Fruit fly (Drosophila melanogaster) whole organism, embryonic: ENCODE measurements around the gene DPCoAC.

Experiments
- ATbp ChIP-seq: fragments of 200-800 bp; sonication (Bioruptor generic); optimal IDR thresholded peaks from 2 replicates; lab custom pipeline; 2017; ENCODE audit warnings: missing biosample characterization, mild to moderate bottlenecking, missing genetic modification characterization, missing genetic modification reagents
- Bteb2 ChIP-seq: fragments of 200-800 bp; sonication (Bioruptor generic); optimal IDR thresholded peaks from 2 replicates; lab custom pipeline; 2016; ENCODE audit warnings: missing biosample characterization, missing genetic modification characterization
- CG1024 ChIP-seq: fragments of 200-800 bp; sonication (Bioruptor generic); IDR thresholded peaks from 2 replicates; pipeline ENCODE4 v1.3.6; 2022; ENCODE audit warnings: missing biosample characterization, missing genetic modification characterization
- CG14014 ChIP-seq: fragments of 200-800 bp; sonication (Bioruptor generic); IDR thresholded peaks from 2 replicates; pipeline ENCODE4 v1.3.6; 2022; ENCODE audit warnings: missing biosample characterization, missing genetic modification characterization
- CG15073 ChIP-seq: fragments of 200-800 bp; sonication (Bioruptor generic); optimal IDR thresholded peaks from 2 replicates; lab custom pipeline; 2016; ENCODE audit warnings: missing biosample characterization, missing genetic modification characterization
- CG15514 ChIP-seq: fragments of 200-800 bp; sonication (Bioruptor generic); optimal IDR thresholded peaks from 3 replicates; lab custom pipeline; 2017; ENCODE audit warnings: missing biosample characterization, missing genetic modification characterization, mild to moderate bottlenecking, moderate library complexity, missing genetic modification reagents
- CG1603 ChIP-seq: fragments of 200-800 bp; sonication (Bioruptor generic); optimal IDR thresholded peaks from 2 replicates; lab custom pipeline; 2019; ENCODE audit warnings: missing biosample characterization, mild to moderate bottlenecking, missing genetic modification characterization, moderate library complexity
- CG17829 ChIP-seq: fragments of 200-800 bp; optimal IDR thresholded peaks from 2 replicates; lab custom pipeline; 2019; ENCODE audit warnings: missing biosample characterization, mild to moderate bottlenecking, missing genetic modification characterization, moderate library complexity
- CG2712 ChIP-seq: fragments of 200-800 bp; optimal IDR thresholded peaks from 3 replicates; lab custom pipeline; 2019; ENCODE audit warnings: missing biosample characterization, mild to moderate bottlenecking, missing genetic modification characterization, moderate library complexity
- CG2889 ChIP-seq: fragments of 200-800 bp; sonication (Bioruptor generic); IDR thresholded peaks from 3 replicates; pipeline ENCODE4 v1.3.6; 2022; ENCODE audit warnings: missing biosample characterization, missing genetic modification characterization
- CG30020 ChIP-seq: fragments of 200-800 bp; optimal IDR thresholded peaks from 2 replicates; lab custom pipeline; 2019; ENCODE audit warnings: missing biosample characterization, mild to moderate bottlenecking, missing genetic modification characterization, moderate library complexity
- CG3065 ChIP-seq: fragments of 200-800 bp; sonication (Bioruptor generic); optimal IDR thresholded peaks from 2 replicates; lab custom pipeline; 2016; ENCODE audit warnings: missing biosample characterization, missing genetic modification characterization
- CG34224 ChIP-seq: fragments of 200-800 bp; sonication (Bioruptor generic); IDR thresholded peaks from 3 replicates; pipeline ENCODE4 v1.3.6; 2022; ENCODE audit warnings: missing biosample characterization, missing genetic modification characterization; ENCODE audit not compliant: partially characterized antibody
- CG4820 ChIP-seq: fragments of 200-800 bp; sonication (Bioruptor generic); optimal IDR thresholded peaks from 3 replicates; lab custom pipeline; 2016; ENCODE audit warnings: missing biosample characterization, missing genetic modification characterization
- CG7745 ChIP-seq: fragments of 200-800 bp; sonication (Bioruptor generic); optimal IDR thresholded peaks from 2 replicates; lab custom pipeline; 2018; ENCODE audit warnings: missing biosample characterization, mild to moderate bottlenecking, missing genetic modification characterization, moderate library complexity
- CG7839 ChIP-seq: fragments of 200-800 bp; sonication (Bioruptor generic); optimal IDR thresholded peaks from 3 replicates; lab custom pipeline; 2018; ENCODE audit warnings: missing biosample characterization, mild to moderate bottlenecking, missing genetic modification characterization, moderate library complexity
- CG9437 ChIP-seq: fragments of 200-800 bp; sonication (Bioruptor generic); optimal IDR thresholded peaks from 2 replicates; lab custom pipeline; 2018; ENCODE audit warnings: missing biosample characterization, mild to moderate bottlenecking, missing genetic modification characterization
- Dll ChIP-seq: fragments of 200-800 bp; sonication (Bioruptor generic); IDR thresholded peaks from 4 replicates; pipeline ENCODE4 v1.3.6; 2022; ENCODE audit warnings: missing biosample characterization, missing genetic modification characterization; ENCODE audit not compliant: partially characterized antibody
- ERR ChIP-seq: fragments of 200-800 bp; sonication (Bioruptor generic); optimal IDR thresholded peaks from 2 replicates; lab custom pipeline; 2016; ENCODE audit warnings: missing biosample characterization, missing genetic modification characterization
- Mes4 ChIP-seq: fragments of 200-800 bp; sonication (Bioruptor generic); optimal IDR thresholded peaks from 2 replicates; lab custom pipeline; 2016; ENCODE audit warnings: missing biosample characterization, missing genetic modification characterization
- Poxn ChIP-seq: fragments of 200-800 bp; sonication (Bioruptor generic); IDR thresholded peaks from 2 replicates; pipeline ENCODE4 v1.3.6; 2022; ENCODE audit warnings: missing biosample characterization, missing genetic modification characterization
- Scr ChIP-seq: fragments of 200-800 bp; sonication (Bioruptor generic); IDR thresholded peaks from 2 replicates; pipeline ENCODE4 v1.3.6; 2022; ENCODE audit warnings: missing biosample characterization, missing genetic modification characterization; ENCODE audit not compliant: partially characterized antibody
- Usf ChIP-seq: fragments of 200-800 bp; sonication (Bioruptor generic); optimal IDR thresholded peaks from 2 replicates; lab custom pipeline; 2017; ENCODE audit warnings: missing genotype, missing biosample characterization, missing genetic modification characterization
- Xbp1 ChIP-seq: fragments of 200-800 bp; sonication (Bioruptor generic); optimal IDR thresholded peaks from 3 replicates; lab custom pipeline; 2016; ENCODE audit warnings: missing biosample characterization, mild to moderate bottlenecking, missing genetic modification characterization
- ac ChIP-seq: fragments of 200-800 bp; sonication (Bioruptor generic); optimal IDR thresholded peaks from 3 replicates; lab custom pipeline; 2017; ENCODE audit warnings: missing biosample characterization, mild to moderate bottlenecking, missing genetic modification characterization
- aop ChIP-seq: fragments of 200-800 bp; sonication (Bioruptor generic); IDR thresholded peaks from 2 replicates; pipeline ENCODE4 v1.3.6; 2022; ENCODE audit warnings: missing biosample characterization, missing genetic modification characterization
- ato ChIP-seq: fragments of 200-800 bp; sonication (Bioruptor generic); IDR thresholded peaks from 2 replicates; pipeline ENCODE4 v1.3.6; 2022; ENCODE audit warnings: missing biosample characterization, missing genetic modification characterization; ENCODE audit not compliant: partially characterized antibody
- bab2 ChIP-seq: fragments of 200-800 bp; sonication (Bioruptor generic); optimal IDR thresholded peaks from 2 replicates; lab custom pipeline; 2016; ENCODE audit warnings: missing biosample characterization, missing genetic modification characterization
- caup ChIP-seq: fragments of 200-800 bp; sonication (Bioruptor generic); optimal IDR thresholded peaks from 3 replicates; lab custom pipeline; 2017; ENCODE audit warnings: missing biosample characterization, mild to moderate bottlenecking, missing genetic modification characterization, moderate library complexity; ENCODE audit not compliant: severe bottlenecking
- da ChIP-seq: fragments of 200-800 bp; sonication (Bioruptor generic); optimal IDR thresholded peaks from 2 replicates; lab custom pipeline; 2016; ENCODE audit warnings: missing biosample characterization, missing genetic modification characterization
- danr ChIP-seq: fragments of 200-800 bp; sonication (Bioruptor generic); IDR thresholded peaks from 2 replicates; pipeline ENCODE4 v1.3.6; 2022; ENCODE audit warnings: missing biosample characterization, missing genetic modification characterization
- dmrt99B ChIP-seq: fragments of 200-800 bp; sonication (Bioruptor generic); optimal IDR thresholded peaks from 2 replicates; lab custom pipeline; 2018; ENCODE audit warnings: missing biosample characterization, mild to moderate bottlenecking, missing genetic modification characterization, moderate library complexity
- ems ChIP-seq: fragments of 200-800 bp; sonication (Bioruptor generic); optimal IDR thresholded peaks from 3 replicates; lab custom pipeline; 2016; ENCODE audit warnings: missing biosample characterization, missing genetic modification characterization
- fd96Cb ChIP-seq: fragments of 200-800 bp; sonication (Bioruptor generic); optimal IDR thresholded peaks from 2 replicates; lab custom pipeline; 2018; ENCODE audit warnings: missing biosample characterization, mild to moderate bottlenecking, missing genetic modification characterization, moderate library complexity
- h ChIP-seq: fragments of >200 bp; optimal IDR thresholded peaks from 2 replicates; lab custom pipeline; 2017
- ham ChIP-seq: fragments of 200-800 bp; sonication (Bioruptor generic); IDR thresholded peaks from 2 replicates; pipeline ENCODE4 v1.3.6; 2022; ENCODE audit warnings: missing biosample characterization, missing genetic modification characterization
- hbn ChIP-seq: fragments of 200-800 bp; sonication (Bioruptor generic); IDR thresholded peaks from 2 replicates; pipeline ENCODE4 v1.3.6; 2022; ENCODE audit warnings: missing biosample characterization, missing genetic modification characterization; ENCODE audit not compliant: partially characterized antibody
- klu ChIP-seq: fragments of 200-800 bp; sonication (Bioruptor generic); IDR thresholded peaks from 2 replicates; pipeline ENCODE4 v1.3.6; 2022; ENCODE audit warnings: missing biosample characterization, missing genetic modification characterization
- lov ChIP-seq, 2 experiments: fragments of 200-800 bp in 1 of 2; fragments of >200 bp in 1 of 2; sonication (Bioruptor generic) in 1 of 2; IDR thresholded peaks in 1 of 2; optimal IDR thresholded peaks in 1 of 2; 2 replicates in 1 of 2; 3 replicates in 1 of 2; pipeline versions ENCODE4 v1.3.6 to Lab custom; 2017 to 2022; ENCODE audit warnings: missing biosample characterization in 1 of 2, missing genetic modification characterization in 1 of 2
- nmo ChIP-seq: fragments of 200-800 bp; sonication (Bioruptor generic); optimal IDR thresholded peaks from 2 replicates; lab custom pipeline; 2018; ENCODE audit warnings: missing biosample characterization, mild to moderate bottlenecking, missing genetic modification characterization, moderate library complexity
- nom ChIP-seq: fragments of 200-800 bp; sonication (Bioruptor generic); optimal IDR thresholded peaks from 2 replicates; lab custom pipeline; 2017; ENCODE audit warnings: missing biosample characterization, missing genetic modification characterization, mild to moderate bottlenecking, moderate library complexity, missing genetic modification reagents
- p53 ChIP-seq: fragments of 200-800 bp; sonication (Bioruptor generic); optimal IDR thresholded peaks from 2 replicates; lab custom pipeline; 2016; ENCODE audit warnings: missing biosample characterization, missing genetic modification characterization
- salm ChIP-seq: fragments of 200-800 bp; sonication (Bioruptor generic); optimal IDR thresholded peaks from 2 replicates; lab custom pipeline; 2018; ENCODE audit warnings: missing biosample characterization, mild to moderate bottlenecking, missing genetic modification characterization
- stc ChIP-seq: fragments of 200-800 bp; sonication (Bioruptor generic); IDR thresholded peaks from 2 replicates; pipeline ENCODE4 v1.3.6; 2022; ENCODE audit warnings: missing biosample characterization, missing genetic modification characterization
- trem ChIP-seq: fragments of 200-800 bp; optimal IDR thresholded peaks from 3 replicates; lab custom pipeline; 2019; ENCODE audit warnings: missing biosample characterization, mild to moderate bottlenecking, missing genetic modification characterization, moderate library complexity
- tup ChIP-seq: fragments of 200-800 bp; sonication (Bioruptor generic); optimal IDR thresholded peaks from 2 replicates; lab custom pipeline; 2016; ENCODE audit warnings: missing biosample characterization, mild to moderate bottlenecking, missing genetic modification characterization, moderate library complexity
- z ChIP-seq: fragments of 200-800 bp; sonication (Bioruptor generic); IDR thresholded peaks from 3 replicates; pipeline ENCODE4 v1.3.6; 2022; ENCODE audit warnings: missing biosample characterization, missing genetic modification characterization
- zf30C ChIP-seq: fragments of 200-800 bp; sonication (Bioruptor generic); optimal IDR thresholded peaks from 3 replicates; lab custom pipeline; 2018; ENCODE audit warnings: missing biosample characterization, mild to moderate bottlenecking, missing genetic modification characterization

The DPCoAC gene

dm6 chr3R:20557415-20558105, at the start of gene DPCoAC, which contains the start of gene CG5180 (continued):
- TF ChIP-seq zf30C (GFP tag; lab: Kevin White, UChicago): peak; percentile 7
- TF ChIP-seq h (lab: Kevin White, UChicago): no peak
- no peak for TF ChIP-seq z (GFP tag; lab: Robert Waterston, UW)
- TF ChIP-seq CG34224: peak; percentile 50
- peak; percentile 32 for TF ChIP-seq fd96Cb (tag; lab: Kevin White, UChicago)
- no peak for TF ChIP-seq Dll (GFP tag; lab: Robert Waterston, UW)
- peak; percentile 87 for TF ChIP-seq klu (GFP tag; lab: Robert Waterston, UW)
- no peak for TF ChIP-seq lov (optimal IDR thresholded peaks at IDR 0.05; lab: Kevin White, UChicago)
- no peak for TF ChIP-seq lov (GFP tag; IDR thresholded peaks at IDR 0.05; lab: Robert Waterston, UW)
- TF ChIP-seq CG1603: peak; percentile 89
- peak; percentile 51 for TF ChIP-seq bab2 (GFP tag; lab: Kevin White, UChicago)
- peak; percentile 93 for TF ChIP-seq CG15514 (GFP tag; lab: Kevin White, UChicago)
- TF ChIP-seq ac (GFP tag; lab: Kevin White, UChicago): no peak
- peak; percentile 59 for TF ChIP-seq CG9437 (GFP tag; lab: Kevin White, UChicago)
- peak; percentile 71 for TF ChIP-seq CG2889 (GFP tag; lab: Robert Waterston, UW)
- peak; percentile 81 for TF ChIP-seq Xbp1 (GFP tag; lab: Kevin White, UChicago)
- TF ChIP-seq nmo: peak; percentile 51
- no peak for TF ChIP-seq aop (GFP tag; lab: Robert Waterston, UW)
- peak; percentile 8 for TF ChIP-seq CG4820 (GFP tag; lab: Kevin White, UChicago)
- no peak for TF ChIP-seq salm
- peak; percentile 50 for TF ChIP-seq CG17829 (tag; lab: Kevin White, UChicago)
- TF ChIP-seq danr (GFP tag; lab: Robert Waterston, UW): 0 out of 2 replicates have a peak, but pooled peaks have one; percentile 33
- TF ChIP-seq CG3065 (GFP tag; lab: Kevin White, UChicago): peak; percentile 35
- TF ChIP-seq trem: peak; percentile 37
- peak; percentile 33 for TF ChIP-seq ems (GFP tag; lab: Kevin White, UChicago)
- TF ChIP-seq ham (GFP tag; lab: Robert Waterston, UW): peak; percentile 35; the same call in 1 of the 2 replicates
- TF ChIP-seq caup (GFP tag; lab: Kevin White, UChicago): peak; percentile 66
- peak; percentile 6 for TF ChIP-seq p53 (GFP tag; lab: Kevin White, UChicago)
- peak; percentile 78 for TF ChIP-seq CG14014 (GFP tag; lab: Robert Waterston, UW)
- peak; percentile 60; the same call in 1 of the 2 replicates for TF ChIP-seq ato (GFP tag; lab: Robert Waterston, UW)
- peak; percentile 14 for TF ChIP-seq Mes4 (GFP tag; lab: Kevin White, UChicago)
- TF ChIP-seq CG7839: peak; percentile 62
- peak; percentile 39 for TF ChIP-seq Usf (GFP tag; lab: Kevin White, UChicago)
- TF ChIP-seq ATbp (GFP tag; lab: Kevin White, UChicago): no peak
- TF ChIP-seq Scr (GFP tag; lab: Robert Waterston, UW): peak; percentile 40
- peak; percentile 38; the same call in 1 of the 2 replicates for TF ChIP-seq stc (GFP tag; lab: Robert Waterston, UW)
- peak; percentile 58; the same call in 1 of the 2 replicates for TF ChIP-seq CG1024 (GFP tag; lab: Robert Waterston, UW)
- peak; percentile 43 for TF ChIP-seq CG2712 (tag; lab: Kevin White, UChicago)
- no peak for TF ChIP-seq CG7745 (tag; lab: Kevin White, UChicago)
- peak; percentile 52 for TF ChIP-seq dmrt99B (tag; lab: Kevin White, UChicago)
- TF ChIP-seq CG30020 (tag; lab: Kevin White, UChicago): peak; percentile 32
- TF ChIP-seq hbn: peak; percentile 49
- TF ChIP-seq ERR (GFP tag; lab: Kevin White, UChicago): peak; percentile 52
- TF ChIP-seq CG15073 (GFP tag; lab: Kevin White, UChicago): peak; percentile 7
- TF ChIP-seq Poxn (GFP tag; lab: Robert Waterston, UW): no peak
- peak; percentile 37 for TF ChIP-seq Bteb2 (GFP tag; lab: Kevin White, UChicago)
- TF ChIP-seq tup (GFP tag; lab: Kevin White, UChicago): peak; percentile 1
- TF ChIP-seq nom (GFP tag; lab: Kevin White, UChicago): peak; percentile 48
- TF ChIP-seq da (GFP tag; lab: Kevin White, UChicago): no peak
